Fruit fly (Drosophila melanogaster): Measurements from ENCODE around the gene CG2991.

Gene CG2991

dm6 chr2L:2830341-2830800 lies 26.6 kb upstream of the CG2991 start (continued):
- TF ChIP-seq CG30403 (GFP tag; optimal IDR thresholded peaks at IDR 0.05): peak; percentile 93
- TF ChIP-seq tll (GFP tag; optimal IDR thresholded peaks at IDR 0.05): no peak
- no peak for TF ChIP-seq Scr (GFP tag; IDR thresholded peaks at IDR 0.05; ENCODE audit: partially characterized antibody)
- TF ChIP-seq abd-A (tag; optimal IDR thresholded peaks at IDR 0.05): no peak
- TF ChIP-seq CG15269 (tag; optimal IDR thresholded peaks at IDR 0.05): peak; percentile 88
- peak; percentile 31; the same call in 1 of the 3 replicates for TF ChIP-seq ken (GFP tag; IDR thresholded peaks at IDR 0.05)
- TF ChIP-seq CG11695 (GFP tag; IDR thresholded peaks at IDR 0.05): peak; percentile 88
- peak; percentile 8 for TF ChIP-seq Sry-δ (GFP tag; optimal IDR thresholded peaks at IDR 0.05)
- TF ChIP-seq danr (GFP tag; IDR thresholded peaks at IDR 0.05): peak; percentile 78
- peak; percentile 88 for TF ChIP-seq CG17385 (GFP tag; optimal IDR thresholded peaks at IDR 0.05)
- TF ChIP-seq Dip2 (GFP tag; IDR thresholded peaks at IDR 0.05): no peak
- TF ChIP-seq CG14860 (GFP tag; IDR thresholded peaks at IDR 0.05; ENCODE audit: partially characterized antibody): no peak
- TF ChIP-seq pita (GFP tag; optimal IDR thresholded peaks at IDR 0.05): no peak
- TF ChIP-seq CG9817 (tag; optimal IDR thresholded peaks at IDR 0.05): peak; percentile 75
- TF ChIP-seq D19B (GFP tag; optimal IDR thresholded peaks at IDR 0.05): peak; percentile 71
- no peak for TF ChIP-seq ash1 (GFP tag; optimal IDR thresholded peaks at IDR 0.05)
- peak; percentile 56 for TF ChIP-seq CG11247 (GFP tag; IDR thresholded peaks at IDR 0.05)
- TF ChIP-seq Dip3 (GFP tag; optimal IDR thresholded peaks at IDR 0.05): peak; percentile 21
- peak; percentile 78 for TF ChIP-seq nom (GFP tag; optimal IDR thresholded peaks at IDR 0.05)
- no peak for TF ChIP-seq CG3163 (GFP tag; optimal IDR thresholded peaks at IDR 0.05)
- peak; percentile 5 for TF ChIP-seq jumu (GFP tag; optimal IDR thresholded peaks at IDR 0.05)
- peak; percentile 79 for TF ChIP-seq kay (GFP tag; optimal IDR thresholded peaks at IDR 0.05)
- TF ChIP-seq NC2β (GFP tag; optimal IDR thresholded peaks at IDR 0.05): peak; percentile 42
- no peak for TF ChIP-seq Dll (GFP tag; IDR thresholded peaks at IDR 0.05; ENCODE audit: partially characterized antibody)
- peak; percentile 93 for TF ChIP-seq dmrt99B (tag; optimal IDR thresholded peaks at IDR 0.05)
- TF ChIP-seq fd102C (GFP tag; optimal IDR thresholded peaks at IDR 0.05): no peak
- peak; percentile 86 for TF ChIP-seq croc (GFP tag; conservative IDR thresholded peaks at IDR 0.05)
- peak; percentile 53 for TF ChIP-seq CG18011 (GFP tag; optimal IDR thresholded peaks at IDR 0.05)
- peak; percentile 65 for TF ChIP-seq zen (tag; optimal IDR thresholded peaks at IDR 0.05)
- TF ChIP-seq corto (GFP tag; optimal IDR thresholded peaks at IDR 0.05): peak; percentile 68
- TF ChIP-seq CG17912 (GFP tag; optimal IDR thresholded peaks at IDR 0.05): no peak
- no peak for TF ChIP-seq CG6791 (GFP tag; IDR thresholded peaks at IDR 0.05; ENCODE audit: partially characterized antibody)
- TF ChIP-seq CG1832 (GFP tag; optimal IDR thresholded peaks at IDR 0.05): no peak
- no peak for TF ChIP-seq knrl (GFP tag; IDR thresholded peaks at IDR 0.05; ENCODE audit: partially characterized antibody)
- TF ChIP-seq CG12299 (tag; optimal IDR thresholded peaks at IDR 0.05): peak; percentile 61
- TF ChIP-seq BtbVII (GFP tag; optimal IDR thresholded peaks at IDR 0.05): peak; percentile 88
- TF ChIP-seq HmgD (GFP tag; optimal IDR thresholded peaks at IDR 0.05): no peak
- TF ChIP-seq CG2202 (tag; optimal IDR thresholded peaks at IDR 0.05): peak; percentile 81
- 0 out of 2 replicates have a peak, but pooled peaks have one; percentile 10 for TF ChIP-seq CG8765 (GFP tag; IDR thresholded peaks at IDR 0.05)
- peak; percentile 95 for TF ChIP-seq gem (tag; optimal IDR thresholded peaks at IDR 0.05)
- peak; percentile 88 for TF ChIP-seq CG10267 (tag; optimal IDR thresholded peaks at IDR 0.05)
- TF ChIP-seq CG14710 (tag; optimal IDR thresholded peaks at IDR 0.05): peak; percentile 94
- TF ChIP-seq Adf1 (GFP tag; IDR thresholded peaks at IDR 0.05): peak; percentile 30; the same call in 1 of the 2 replicates
- TF ChIP-seq Usf (GFP tag; optimal IDR thresholded peaks at IDR 0.05): peak; percentile 86
- TF ChIP-seq CG8290 (GFP tag; optimal IDR thresholded peaks at IDR 0.05): peak; percentile 67
- peak in 1 of 2 experiments; percentile 40 for TF ChIP-seq CG8290 (tag; optimal IDR thresholded peaks at IDR 0.05)
- TF ChIP-seq CG18764 (GFP tag; optimal IDR thresholded peaks at IDR 0.05): peak; percentile 69
- peak; percentile 36 to 81 for TF ChIP-seq chif (GFP tag; optimal IDR thresholded peaks at IDR 0.05)
- TF ChIP-seq CG9876 (GFP tag; optimal IDR thresholded peaks at IDR 0.05): no peak
- peak; percentile 96 for TF ChIP-seq CoRest (tag; optimal IDR thresholded peaks at IDR 0.05)

Data from whole organism, embryonic.